Fruit fly (Drosophila melanogaster) whole organism: ENCODE data around the gene CG31915.

ENCODE experiments used
- CG8478 ChIP-seq: fragments of >200 bp; optimal IDR thresholded peaks from 2 replicates; lab custom pipeline; 2018; ENCODE audit warnings: inconsistent platforms
- Dll ChIP-seq: fragments of >200 bp; optimal IDR thresholded peaks from 2 replicates; lab custom pipeline; 2017
- EcR ChIP-seq, 2 experiments: fragments of >200 bp; optimal IDR thresholded peaks; 2 replicates each; lab custom pipeline; 2017; ENCODE audit warnings: missing biosample characterization in 2 of 2, missing genetic modification characterization in 2 of 2, missing genetic modification reagents in 2 of 2
- pan ChIP-seq: fragments of >200 bp; optimal IDR thresholded peaks from 2 replicates; lab custom pipeline; 2017
- psq ChIP-seq: fragments of >200 bp; optimal IDR thresholded peaks from 2 replicates; lab custom pipeline; 2017
- usp ChIP-seq: fragments of >200 bp; optimal IDR thresholded peaks from 2 replicates; lab custom pipeline; 2017; ENCODE audit warnings: missing biosample characterization, missing genetic modification characterization, mixed read lengths

Gene CG31915

dm6 chr2L:5550735-5551134 is 22.8 kb downstream of the CG31915 start, which contains the start of gene CG14014:
CG14014 (minus strand) TSS chr2L:5550835.
- TF ChIP-seq Dll (lab: Kevin White, UChicago) (no peak), EcR (GFP tag; optimal IDR thresholded peaks at IDR 0.05; lab: Kevin White, UChicago) (no peak), psq (no peak), CG8478 (lab: Kevin White, UChicago) (no peak), usp (GFP tag; lab: Kevin White, UChicago) (no peak)

- TF ChIP-seq CG8478 (lab: Kevin White, UChicago) (no peak), psq (no peak), pan (no peak), usp (GFP tag; lab: Kevin White, UChicago) (no peak), Dll (lab: Kevin White, UChicago) (no peak), EcR (GFP tag; optimal IDR thresholded peaks at IDR 0.05; lab: Kevin White, UChicago) (no peak)
These were observed 23.6 kb downstream of the CG31915 start, which contains the start of gene CG18269 for dm6 chr2L:5551538-5551937. CG18269 (plus strand) TSS chr2L:5551838.

- TF ChIP-seq usp (GFP tag; lab: Kevin White, UChicago) (no peak), pan (no peak), psq (no peak), CG8478 (lab: Kevin White, UChicago) (no peak), Dll (lab: Kevin White, UChicago) (no peak), EcR (GFP tag; optimal IDR thresholded peaks at IDR 0.05; lab: Kevin White, UChicago) (no peak)
These were observed 25.8 kb downstream of the CG31915 start, which contains the start of the genes CG14013 and CG14017 for dm6 chr2L:5553750-5554149. CG14013 (minus strand) TSS chr2L:5553850. CG14017 (plus strand) TSS chr2L:5553897.

- TF ChIP-seq Dll (lab: Kevin White, UChicago) (no peak), EcR (GFP tag; optimal IDR thresholded peaks at IDR 0.05; lab: Kevin White, UChicago) (no peak), CG8478 (lab: Kevin White, UChicago) (no peak), psq (no peak), usp (GFP tag; lab: Kevin White, UChicago) (no peak), pan (no peak)
These were observed 26.9 kb downstream of the CG31915 start, which contains the start of gene GluRIIA for dm6 chr2L:5554818-5555217. GluRIIA (plus strand) TSS chr2L:5555072.

- TF ChIP-seq CG8478 (lab: Kevin White, UChicago) (no peak), Dll (lab: Kevin White, UChicago) (no peak)
These were observed 31.0 kb downstream of the CG31915 start, which contains the start of gene GluRIIB for dm6 chr2L:5558809-5559392. GluRIIB (plus strand) TSS chr2L:5559342.

- TF ChIP-seq CG8478 (lab: Kevin White, UChicago) = no peak
- no peak for TF ChIP-seq usp (GFP tag; lab: Kevin White, UChicago)
- TF ChIP-seq psq = no peak
- TF ChIP-seq Dll (lab: Kevin White, UChicago) = no peak
These were observed 39.2 kb downstream of the CG31915 start for dm6 chr2L:5567103-5567502.

dm6 chr2L:5569503-5569902 is 41.6 kb downstream of the CG31915 start:
- TF ChIP-seq CG8478 (lab: Kevin White, UChicago) = no peak
- no peak for TF ChIP-seq psq
- no peak for TF ChIP-seq EcR (GFP tag; optimal IDR thresholded peaks at IDR 0.05; lab: Kevin White, UChicago)
- TF ChIP-seq pan = no peak
- TF ChIP-seq usp (GFP tag; lab: Kevin White, UChicago) = no peak
- no peak for TF ChIP-seq Dll (lab: Kevin White, UChicago)
